Worm (Caenorhabditis elegans) whole organism, early embryonic: Measurements from ENCODE around the gene lido-10.

Experiments
- B0310.2 ChIP-seq: sonication (generic microtip); optimal IDR thresholded peaks from 2 replicates; lab custom pipeline; 2016; ENCODE audit warnings: mild to moderate bottlenecking, missing genetic modification characterization, missing compliant biosample characterization
- F13C5.2 ChIP-seq: sonication (generic microtip); optimal IDR thresholded peaks from 2 replicates; lab custom pipeline; 2017; ENCODE audit warnings: mild to moderate bottlenecking, missing genetic modification characterization, inconsistent platforms, missing compliant biosample characterization
- aly-1 ChIP-seq: sonication (generic microtip); optimal IDR thresholded peaks from 2 replicates; lab custom pipeline; 2016; ENCODE audit warnings: missing genetic modification characterization, missing compliant biosample characterization
- ama-1 ChIP-seq: fragments of 150-350 bp; optimal IDR thresholded peaks from 2 replicates; lab custom pipeline; 2014
- ceh-13 ChIP-seq: fragments of 200-800 bp; sonication (Bioruptor generic); optimal IDR thresholded peaks from 2 replicates; lab custom pipeline; 2018; ENCODE audit warnings: mild to moderate bottlenecking, missing genetic modification characterization, missing compliant biosample characterization
- ceh-36 ChIP-seq: sonication (generic microtip); optimal IDR thresholded peaks from 2 replicates; lab custom pipeline; 2016; ENCODE audit warnings: missing genetic modification characterization, inconsistent platforms, missing compliant biosample characterization
- ets-7 ChIP-seq: sonication (generic microtip); optimal IDR thresholded peaks from 2 replicates; lab custom pipeline; 2016; ENCODE audit warnings: missing genotype, missing genetic modification characterization, missing compliant biosample characterization
- flt-1 ChIP-seq: fragments of 200-800 bp; sonication (Bioruptor generic); IDR thresholded peaks from 2 replicates; pipeline ENCODE4 v1.3.6; 2022; ENCODE audit warnings: missing genetic modification characterization, missing compliant biosample characterization
- hmbx-1 ChIP-seq: sonication (generic microtip); optimal IDR thresholded peaks from 2 replicates; lab custom pipeline; 2016; ENCODE audit warnings: mild to moderate bottlenecking, missing genetic modification characterization, missing compliant biosample characterization
- hmg-4 ChIP-seq: fragments of 200-800 bp; sonication (Bioruptor generic); optimal IDR thresholded peaks from 2 replicates; lab custom pipeline; 2018; ENCODE audit warnings: mild to moderate bottlenecking, missing genetic modification characterization, missing compliant biosample characterization
- hnd-1 ChIP-seq: sonication (generic microtip); optimal IDR thresholded peaks from 2 replicates; lab custom pipeline; 2016; ENCODE audit warnings: missing genetic modification characterization, missing compliant biosample characterization
- pes-1 ChIP-seq: fragments of 200-800 bp; sonication (Bioruptor generic); IDR thresholded peaks from 2 replicates; pipeline ENCODE4 v1.3.6; 2022; ENCODE audit warnings: missing genetic modification reagents, missing genetic modification characterization, missing compliant biosample characterization
- scrt-1 ChIP-seq: fragments of 200-800 bp; sonication (Bioruptor generic); IDR thresholded peaks from 2 replicates; pipeline ENCODE4 v1.3.6; 2022; ENCODE audit warnings: missing genetic modification characterization, missing compliant biosample characterization
- sea-1 ChIP-seq: fragments of 200-800 bp; sonication (Bioruptor generic); conservative IDR thresholded peaks from 2 replicates; pipeline ENCODE4 v1.3.6; 2022; ENCODE audit warnings: missing genetic modification characterization, missing compliant biosample characterization
- tbx-11 ChIP-seq: fragments of 200-800 bp; sonication (Bioruptor generic); IDR thresholded peaks from 2 replicates; pipeline ENCODE4 v1.3.6; 2022; ENCODE audit warnings: missing genetic modification characterization, missing compliant biosample characterization
- tbx-37 ChIP-seq: fragments of 200-800 bp; sonication (Bioruptor generic); conservative IDR thresholded peaks from 2 replicates; pipeline ENCODE4 v1.3.6; 2022; ENCODE audit warnings: missing genetic modification reagents, missing genetic modification characterization, missing compliant biosample characterization
- tra-4 ChIP-seq: sonication (generic microtip); optimal IDR thresholded peaks from 2 replicates; lab custom pipeline; 2017; ENCODE audit warnings: missing genetic modification characterization, missing compliant biosample characterization

lido-10 gene

ce11 chrII:3045422-3045821 lies 43.1 kb downstream of the lido-10 start:
- no peak for TF ChIP-seq aly-1 (tag; lab: Kevin White, UChicago)
- no peak for TF ChIP-seq B0310.2 (tag; lab: Kevin White, UChicago)

- TF ChIP-seq F13C5.2 (tag; lab: Kevin White, UChicago) (no peak), pes-1 (GFP tag; lab: Robert Waterston, UW) (no peak), tbx-37 (GFP tag; lab: Robert Waterston, UW) (no peak), flt-1 (no peak), tra-4 (tag; lab: Kevin White, UChicago) (no peak), sea-1 (GFP tag; lab: Robert Waterston, UW) (no peak), aly-1 (tag; lab: Kevin White, UChicago) (no peak), scrt-1 (GFP tag; lab: Robert Waterston, UW) (no peak), hmbx-1 (tag; lab: Kevin White, UChicago) (no peak), tbx-11 (GFP tag; lab: Robert Waterston, UW) (no peak), hmg-4 (GFP tag; lab: Kevin White, UChicago) (no peak), hnd-1 (tag; lab: Kevin White, UChicago) (no peak), ama-1 (no peak)
Observed at ce11 chrII:3045875-3046274, 43.6 kb downstream of the lido-10 start, which contains the start of gene sri-30. Gene sri-30, plus strand, starts transcription at chrII:3046175.

- no peak for TF ChIP-seq hmg-4 (GFP tag; lab: Kevin White, UChicago)
- no peak for TF ChIP-seq tbx-11 (GFP tag; lab: Robert Waterston, UW)
- no peak for TF ChIP-seq pes-1 (GFP tag; lab: Robert Waterston, UW)
- TF ChIP-seq F13C5.2 (tag; lab: Kevin White, UChicago), result no peak
- no peak for TF ChIP-seq tbx-37 (GFP tag; lab: Robert Waterston, UW)
- TF ChIP-seq tra-4 (tag; lab: Kevin White, UChicago), result no peak
Observed at ce11 chrII:3048378-3048777, 46.1 kb downstream of the lido-10 start, which contains the start of gene sri-28. Gene sri-28, plus strand, starts transcription at chrII:3048678.

- TF ChIP-seq ceh-36 (tag; lab: Kevin White, UChicago), result peak; percentile 87
- TF ChIP-seq tbx-37 (GFP tag; lab: Robert Waterston, UW), result no peak
Observed at ce11 chrII:3048989-3049388, 46.7 kb downstream of the lido-10 start.

- TF ChIP-seq ceh-13 (GFP tag; lab: Kevin White, UChicago) (no peak), F13C5.2 (tag; lab: Kevin White, UChicago) (no peak), sea-1 (GFP tag; lab: Robert Waterston, UW) (no peak), B0310.2 (tag; lab: Kevin White, UChicago) (no peak), pes-1 (GFP tag; lab: Robert Waterston, UW) (no peak), ama-1 (no peak), tra-4 (tag; lab: Kevin White, UChicago) (no peak), hmbx-1 (tag; lab: Kevin White, UChicago) (no peak), ceh-36 (tag; lab: Kevin White, UChicago) (no peak), tbx-11 (GFP tag; lab: Robert Waterston, UW) (no peak), hmg-4 (GFP tag; lab: Kevin White, UChicago) (no peak)
Observed at ce11 chrII:3050703-3051102, 48.4 kb downstream of the lido-10 start, which contains the start of gene sri-31. Gene sri-31, plus strand, starts transcription at chrII:3051003.

- TF ChIP-seq pes-1 (GFP tag; lab: Robert Waterston, UW) (no peak), ama-1 (no peak), hmbx-1 (tag; lab: Kevin White, UChicago) (no peak), ceh-36 (tag; lab: Kevin White, UChicago) (no peak)
Observed at ce11 chrII:3051332-3051731, 49.0 kb downstream of the lido-10 start.

- TF ChIP-seq B0310.2 (tag; lab: Kevin White, UChicago), result no peak
- no peak for TF ChIP-seq hnd-1 (tag; lab: Kevin White, UChicago)
- no peak for TF ChIP-seq sea-1 (GFP tag; lab: Robert Waterston, UW)
- no peak for TF ChIP-seq ceh-36 (tag; lab: Kevin White, UChicago)
- no peak for TF ChIP-seq scrt-1 (GFP tag; lab: Robert Waterston, UW)
- no peak for TF ChIP-seq tra-4 (tag; lab: Kevin White, UChicago)
- TF ChIP-seq F13C5.2 (tag; lab: Kevin White, UChicago), result no peak
- no peak for TF ChIP-seq flt-1
- TF ChIP-seq hmg-4 (GFP tag; lab: Kevin White, UChicago), result no peak
- no peak for TF ChIP-seq tbx-37 (GFP tag; lab: Robert Waterston, UW)
- TF ChIP-seq aly-1 (tag; lab: Kevin White, UChicago), result no peak
- no peak for TF ChIP-seq hmbx-1 (tag; lab: Kevin White, UChicago)
- TF ChIP-seq ama-1, result no peak
- TF ChIP-seq ets-7 (tag; lab: Kevin White, UChicago), result no peak
- TF ChIP-seq pes-1 (GFP tag; lab: Robert Waterston, UW), result no peak
- TF ChIP-seq ceh-13 (GFP tag; lab: Kevin White, UChicago), result no peak
- TF ChIP-seq tbx-11 (GFP tag; lab: Robert Waterston, UW), result no peak
Observed at ce11 chrII:3052843-3053242, 50.5 kb downstream of the lido-10 start.
